Fruit fly (Drosophila melanogaster): Measurements from ENCODE around the gene CG43394.

The CG43394 gene

dm6 chr2L:8185008-8185407, 39.5 kb downstream of the CG43394 start:
- TF ChIP-seq Hr4 (GFP tag; optimal IDR thresholded peaks at IDR 0.05), result no peak
- TF ChIP-seq Met (GFP tag; optimal IDR thresholded peaks at IDR 0.05), result no peak
- no peak for TF ChIP-seq CG11762 (GFP tag; optimal IDR thresholded peaks at IDR 0.05; ENCODE audit: insufficient read depth)
- no peak for TF ChIP-seq net (GFP tag; optimal IDR thresholded peaks at IDR 0.05)
- TF ChIP-seq dsx (GFP tag; optimal IDR thresholded peaks at IDR 0.05; ENCODE audit: poor library complexity, severe bottlenecking), result no peak
- no peak for TF ChIP-seq CG15336 (GFP tag; IDR thresholded peaks at IDR 0.05)
- no peak for TF ChIP-seq lz (GFP tag; optimal IDR thresholded peaks at IDR 0.05)
- no peak for TF ChIP-seq eg (GFP tag; IDR thresholded peaks at IDR 0.05)
- TF ChIP-seq Eip78C (GFP tag), result no peak
- no peak for TF ChIP-seq CG9139 (GFP tag; optimal IDR thresholded peaks at IDR 0.05)
- TF ChIP-seq CG10631 (GFP tag; optimal IDR thresholded peaks at IDR 0.05), result no peak

DNA sequence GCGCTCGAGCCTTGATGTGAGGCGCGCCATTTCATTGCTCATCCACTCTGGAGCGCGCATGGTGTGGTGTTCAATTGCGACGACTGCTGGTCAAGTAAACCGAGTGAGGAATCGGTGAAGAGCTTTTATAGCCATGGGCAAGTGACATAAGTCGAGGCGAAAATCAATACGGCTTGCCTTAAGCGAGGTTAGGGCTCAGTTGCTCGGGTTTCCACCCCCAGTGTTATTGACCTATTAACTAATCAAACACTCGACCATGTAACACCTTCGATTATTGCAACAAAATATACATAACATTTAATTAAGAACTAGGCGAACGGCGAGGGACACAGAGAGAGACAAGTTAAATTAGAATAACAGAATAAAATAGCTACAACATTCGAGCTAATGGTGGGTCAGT, 45.1 kb downstream of the CG43394 start, which contains the start of gene CG34134:
Gene CG34134, minus strand, starts transcription at position 101 of the 400 bp plus-strand sequence.
- TF ChIP-seq CG11762 (GFP tag; optimal IDR thresholded peaks at IDR 0.05; ENCODE audit: insufficient read depth) (no peak), Smox (GFP tag; optimal IDR thresholded peaks at IDR 0.05) (no peak), Sox14 (GFP tag; optimal IDR thresholded peaks at IDR 0.05) (no peak), Eip75B (GFP tag; optimal IDR thresholded peaks at IDR 0.05) (no peak), fd59A (GFP tag; optimal IDR thresholded peaks at IDR 0.05) (no peak), Gug (GFP tag; IDR thresholded peaks at IDR 0.05) (no peak), svp (GFP tag) (no peak), CG32006 (GFP tag; optimal IDR thresholded peaks at IDR 0.05) (no peak), Met (GFP tag; optimal IDR thresholded peaks at IDR 0.05) (no peak), Sox102F (GFP tag; optimal IDR thresholded peaks at IDR 0.05) (no peak), fd85E (GFP tag; optimal IDR thresholded peaks at IDR 0.05) (no peak)

DNA sequence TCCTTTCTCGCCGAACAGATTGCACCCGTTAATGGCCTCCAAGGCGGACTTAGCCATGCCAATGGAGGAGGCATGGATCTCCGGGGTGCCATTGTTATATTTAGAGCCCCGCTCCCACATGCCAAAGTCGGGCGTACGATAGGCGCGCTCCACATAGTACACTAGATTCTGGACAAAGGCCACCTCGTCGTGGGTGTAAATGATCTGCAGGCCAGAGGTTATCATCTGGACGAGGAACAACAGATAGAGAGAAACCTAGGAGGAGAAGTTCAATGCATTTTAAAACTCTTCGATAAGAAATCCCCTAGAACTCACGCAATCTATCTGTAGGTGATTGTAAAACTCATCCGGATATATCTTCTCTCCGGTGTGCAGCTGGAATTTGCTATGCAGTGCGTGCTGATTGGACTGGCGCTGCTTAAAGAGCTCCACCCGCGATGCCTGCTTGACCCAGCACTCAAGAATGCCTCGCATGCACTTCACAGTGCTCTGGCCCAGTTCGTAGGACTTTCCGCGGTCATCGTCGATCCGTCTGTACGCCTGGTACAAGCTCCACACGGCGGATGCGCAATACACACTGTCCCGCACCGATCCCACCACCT, 50.3 kb downstream of the CG43394 start:
- TF ChIP-seq CG3919 (GFP tag; optimal IDR thresholded peaks at IDR 0.05) (no peak), svp (GFP tag) (peak; percentile 99)

DNA sequence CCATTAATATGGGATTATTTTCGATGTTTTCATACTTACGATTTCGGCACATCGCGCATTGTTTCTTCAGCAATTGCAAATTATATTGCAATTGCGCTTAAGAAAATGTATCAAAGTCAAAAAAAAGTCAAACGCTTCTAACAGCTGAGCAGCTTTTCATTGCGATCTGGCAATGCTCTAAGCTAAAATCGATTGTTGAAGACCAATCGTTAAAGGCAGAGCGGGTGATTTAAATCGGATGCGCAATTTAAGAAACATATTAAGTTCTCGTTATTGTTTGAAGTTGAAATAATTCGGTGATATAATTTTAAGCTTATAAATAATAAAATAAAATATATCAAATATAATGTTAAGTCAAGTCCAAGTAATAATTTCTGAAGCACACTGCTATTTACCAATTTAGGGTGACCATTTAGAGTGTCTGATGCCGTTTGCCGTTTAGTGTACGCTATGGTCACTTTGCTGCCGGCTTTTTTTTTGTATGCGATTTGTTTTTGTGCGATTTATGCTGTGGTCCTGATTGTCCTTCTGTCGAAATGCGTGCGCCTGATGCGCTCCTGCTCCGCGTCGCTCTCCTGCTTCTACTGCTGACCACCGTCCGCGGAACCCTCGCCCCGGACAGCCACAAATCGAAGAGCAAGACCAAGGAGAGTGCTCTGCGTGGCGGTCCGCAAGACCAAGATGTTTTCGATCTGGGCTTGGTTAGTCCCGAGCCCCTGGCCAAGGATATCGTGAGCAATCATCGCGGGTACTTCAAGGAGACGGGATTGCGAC, 51.4 kb downstream of the CG43394 start, which contains the start of the genes CG8475 and CG8460:
Gene CG8475, minus strand, starts transcription at position 162 of the 774 bp plus-strand sequence.
Gene CG8460, plus strand, starts transcription at position 437 of the 774 bp plus-strand sequence.
- TF ChIP-seq CG15336 (GFP tag; IDR thresholded peaks at IDR 0.05), result no peak
- no peak for TF ChIP-seq CG34406 (GFP tag; optimal IDR thresholded peaks at IDR 0.05)

- TF ChIP-seq OdsH (GFP tag; optimal IDR thresholded peaks at IDR 0.05) (no peak), Eip78C (GFP tag) (no peak), CG15336 (GFP tag; IDR thresholded peaks at IDR 0.05) (no peak), CG16779 (tag; optimal IDR thresholded peaks at IDR 0.05) (no peak), salr (GFP tag; optimal IDR thresholded peaks at IDR 0.05) (no peak), CG31627 (GFP tag; optimal IDR thresholded peaks at IDR 0.05) (peak; percentile 0), Lpt (GFP tag; optimal IDR thresholded peaks at IDR 0.05) (no peak), pdm3 (GFP tag; optimal IDR thresholded peaks at IDR 0.05) (no peak), CG9139 (GFP tag; optimal IDR thresholded peaks at IDR 0.05) (no peak), CG11902 (GFP tag; optimal IDR thresholded peaks at IDR 0.05) (no peak), lz (GFP tag; optimal IDR thresholded peaks at IDR 0.05) (no peak), CG11294 (GFP tag; IDR thresholded peaks at IDR 0.05) (no peak), achi (GFP tag; optimal IDR thresholded peaks at IDR 0.05) (no peak), CG10631 (GFP tag; optimal IDR thresholded peaks at IDR 0.05) (no peak), svp (GFP tag) (no peak), Sox15 (GFP tag; optimal IDR thresholded peaks at IDR 0.05) (no peak), esn (GFP tag; optimal IDR thresholded peaks at IDR 0.05) (peak; percentile 35)
Measured at dm6 chr2L:8198757-8199156, 53.2 kb downstream of the CG43394 start, which contains the start of gene PGAP5. Gene PGAP5 (plus strand): TSS chr2L:8198882.

Measured in whole organism, prepupa.